Worm (Caenorhabditis elegans): Measurements from ENCODE around the gene F56D2.2.

The F56D2.2 gene

DNA sequence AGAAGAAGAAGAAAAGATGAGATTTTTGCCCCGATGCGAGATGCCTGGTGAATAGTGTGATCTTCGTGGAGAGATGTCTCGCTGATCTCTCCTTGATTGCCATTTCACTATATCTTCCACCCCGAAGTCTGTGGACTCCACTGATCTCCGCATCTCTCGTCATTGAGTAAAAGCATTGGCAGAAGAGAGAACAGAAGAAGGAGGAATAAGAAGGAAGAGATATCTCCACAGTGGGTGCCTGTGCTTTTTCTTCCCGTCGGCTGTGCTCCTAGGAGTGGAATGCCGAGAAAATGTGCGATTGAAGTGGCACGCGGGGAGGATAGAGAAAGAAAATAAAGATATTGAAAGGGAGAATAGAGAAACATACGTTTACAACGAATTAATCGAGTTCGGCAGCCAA, 23.4 kb upstream of the F56D2.2 start:
- TF ChIP-seq Y55F3AM.14 (GFP tag; optimal IDR thresholded peaks at IDR 0.05), result no peak
- TF ChIP-seq C34F6.9 (tag; optimal IDR thresholded peaks at IDR 0.05), result peak; percentile 19
- peak in 1 of 2 experiments; percentile 23 for TF ChIP-seq lsy-2 (tag; optimal IDR thresholded peaks at IDR 0.05)
- TF ChIP-seq ztf-4 (tag; optimal IDR thresholded peaks at IDR 0.05), result no peak
- peak; percentile 70 for TF ChIP-seq F13H6.1 (tag; optimal IDR thresholded peaks at IDR 0.05)
- peak; percentile 76 for TF ChIP-seq nhr-129 (tag; optimal IDR thresholded peaks at IDR 0.05)

DNA sequence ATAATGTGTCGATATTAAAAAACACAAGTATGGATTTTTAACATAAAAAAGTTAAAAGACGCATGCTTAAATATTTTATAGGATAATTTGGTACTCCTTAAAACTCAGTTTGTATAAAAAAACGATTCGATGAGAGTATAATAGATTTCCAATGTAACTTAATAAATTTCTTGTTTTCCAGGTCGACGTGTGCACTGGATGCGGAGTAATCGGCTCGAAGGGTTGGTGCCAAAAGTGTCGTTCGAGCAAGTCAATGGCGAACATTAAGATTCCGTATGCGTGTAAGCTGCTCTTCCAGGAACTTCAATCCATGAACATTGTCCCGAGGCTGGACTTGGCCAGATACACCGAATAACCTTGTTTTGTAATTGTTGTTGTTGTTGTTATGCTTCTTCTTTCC, 22.7 kb upstream of the F56D2.2 start:
- no peak for TF ChIP-seq ceh-16 (tag; optimal IDR thresholded peaks at IDR 0.05)
- TF ChIP-seq ZK546.5 (tag; optimal IDR thresholded peaks at IDR 0.05), result no peak
- TF ChIP-seq unc-55 (GFP tag; optimal IDR thresholded peaks at IDR 0.05), result no peak
- no peak for TF ChIP-seq nhr-6 (tag; optimal IDR thresholded peaks at IDR 0.05)
- TF ChIP-seq lin-39 (tag; optimal IDR thresholded peaks at IDR 0.05), result no peak
- no peak for TF ChIP-seq elt-3 (tag; optimal IDR thresholded peaks at IDR 0.05)
- TF ChIP-seq sem-4 (tag; optimal IDR thresholded peaks at IDR 0.05), result no peak
- TF ChIP-seq gmeb-1 (tag; optimal IDR thresholded peaks at IDR 0.05), result no peak
- no peak for TF ChIP-seq Y55F3AM.14 (GFP tag; optimal IDR thresholded peaks at IDR 0.05)
- TF ChIP-seq lin-11 (tag; optimal IDR thresholded peaks at IDR 0.05), result no peak
- TF ChIP-seq crh-2 (tag; optimal IDR thresholded peaks at IDR 0.05), result no peak
- TF ChIP-seq zag-1 (tag; optimal IDR thresholded peaks at IDR 0.05), result no peak
- TF ChIP-seq ztf-4 (tag; optimal IDR thresholded peaks at IDR 0.05), result no peak
- no peak for TF ChIP-seq C34F6.9 (tag; optimal IDR thresholded peaks at IDR 0.05)
- no peak for TF ChIP-seq R02D3.7 (tag; optimal IDR thresholded peaks at IDR 0.05)
- TF ChIP-seq snpc-4 (tag; optimal IDR thresholded peaks at IDR 0.05), result no peak
- no peak for TF ChIP-seq nhr-12 (tag; optimal IDR thresholded peaks at IDR 0.05)
- TF ChIP-seq aly-2 (tag; optimal IDR thresholded peaks at IDR 0.05), result no peak
- TF ChIP-seq unc-39 (tag; optimal IDR thresholded peaks at IDR 0.05), result no peak

DNA sequence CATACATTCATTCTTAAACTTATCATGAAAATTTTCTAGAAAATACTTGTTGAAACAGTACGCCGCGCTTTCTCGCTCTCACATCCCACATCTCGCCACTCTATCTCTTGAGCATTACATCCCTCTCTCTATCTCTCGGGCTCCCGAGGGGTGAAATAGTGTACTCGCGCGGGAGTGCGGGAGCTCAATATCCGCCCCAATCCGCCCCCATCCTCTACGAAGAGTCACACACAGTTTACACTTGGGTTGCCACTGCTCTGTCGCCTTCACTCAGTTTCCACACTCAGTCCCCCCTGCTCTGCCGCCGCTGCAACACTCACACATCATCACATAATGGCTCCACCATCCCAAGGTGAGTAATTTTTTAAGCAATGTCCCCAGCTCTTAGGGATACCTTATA, 22.3 kb upstream of the F56D2.2 start, which contains the start of gene mlc-3:
TSS of gene mlc-3 (plus strand) at position 227 of the 400 bp plus-strand sequence.
- TF ChIP-seq ZK546.5 (tag; optimal IDR thresholded peaks at IDR 0.05), result no peak
- peak; percentile 49 for TF ChIP-seq F13H6.1 (tag; optimal IDR thresholded peaks at IDR 0.05)
- peak; percentile 47 for TF ChIP-seq ama-1 (optimal IDR thresholded peaks at IDR 0.05)
- TF ChIP-seq R02D3.7 (tag; optimal IDR thresholded peaks at IDR 0.05), result no peak
- no peak for TF ChIP-seq C34F6.9 (tag; optimal IDR thresholded peaks at IDR 0.05)
- TF ChIP-seq zag-1 (tag; optimal IDR thresholded peaks at IDR 0.05), result no peak
- TF ChIP-seq sem-4 (tag; optimal IDR thresholded peaks at IDR 0.05), result no peak
- TF ChIP-seq ceh-82 (tag; optimal IDR thresholded peaks at IDR 0.05), result no peak
- TF ChIP-seq lin-39 (tag; optimal IDR thresholded peaks at IDR 0.05), result no peak
- no peak for TF ChIP-seq dmd-4 (tag; optimal IDR thresholded peaks at IDR 0.05)
- peak; percentile 25 for TF ChIP-seq nhr-129 (tag; optimal IDR thresholded peaks at IDR 0.05)
- no peak for TF ChIP-seq lin-11 (tag; optimal IDR thresholded peaks at IDR 0.05)
- no peak for TF ChIP-seq lin-13 (GFP tag; optimal IDR thresholded peaks at IDR 0.05)
- no peak for TF ChIP-seq peb-1 (tag; optimal IDR thresholded peaks at IDR 0.05)
- TF ChIP-seq gmeb-1 (tag; optimal IDR thresholded peaks at IDR 0.05), result no peak
- TF ChIP-seq aly-2 (tag; optimal IDR thresholded peaks at IDR 0.05), result no peak
- no peak for TF ChIP-seq nhr-25 (tag; optimal IDR thresholded peaks at IDR 0.05)
- no peak for TF ChIP-seq ztf-4 (tag; optimal IDR thresholded peaks at IDR 0.05)
- TF ChIP-seq sma-9 (GFP tag; optimal IDR thresholded peaks at IDR 0.05), result peak; percentile 20
- TF ChIP-seq sma-9 (tag; optimal IDR thresholded peaks at IDR 0.05), result no peak

DNA sequence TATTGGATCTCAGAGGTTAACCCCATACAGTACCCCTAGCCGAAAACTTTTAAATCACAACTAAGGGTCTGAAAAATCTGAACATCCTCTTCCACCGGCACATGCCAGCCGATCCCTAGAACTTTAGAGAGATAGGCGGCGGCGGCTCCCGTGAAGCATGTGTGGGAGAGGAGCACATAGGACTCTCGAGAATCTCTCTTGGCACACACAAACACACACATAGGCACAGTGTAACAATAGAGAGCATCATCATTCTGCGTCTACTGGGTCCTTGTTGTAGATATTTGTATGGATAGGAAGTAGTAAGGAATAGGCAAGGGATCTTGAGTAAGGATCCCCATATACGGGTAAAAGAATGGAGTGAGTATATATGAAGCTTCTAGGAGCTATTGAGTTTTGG, 21.4 kb upstream of the F56D2.2 start:
- peak; percentile 29 for TF ChIP-seq nhr-129 (tag; optimal IDR thresholded peaks at IDR 0.05)
- TF ChIP-seq lin-39 (tag; optimal IDR thresholded peaks at IDR 0.05), result no peak

DNA sequence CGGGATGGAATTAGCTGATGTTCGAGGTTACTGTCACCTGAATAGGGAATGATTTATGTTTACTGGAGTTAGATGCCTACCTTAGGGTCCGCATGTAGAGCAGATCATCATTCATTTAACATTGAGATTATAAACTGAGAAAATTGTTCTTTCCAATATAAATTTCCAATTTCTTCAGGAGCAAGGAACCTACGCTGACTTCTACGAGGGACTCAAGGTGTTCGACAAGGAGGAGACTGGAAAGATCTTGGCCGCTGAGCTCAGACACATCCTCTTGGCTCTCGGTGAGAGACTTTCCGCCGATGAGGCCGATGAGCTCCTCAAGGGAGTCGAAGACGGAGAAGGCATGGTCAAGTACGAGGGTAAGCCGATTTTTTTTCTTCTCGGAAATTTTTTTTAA, 20.6 kb upstream of the F56D2.2 start:
- TF ChIP-seq crh-2 (tag; optimal IDR thresholded peaks at IDR 0.05) (no peak), nhr-11 (tag; optimal IDR thresholded peaks at IDR 0.05) (no peak), sma-9 (GFP tag; optimal IDR thresholded peaks at IDR 0.05) (no peak), sma-9 (tag; optimal IDR thresholded peaks at IDR 0.05) (no peak), skn-1 (tag; optimal IDR thresholded peaks at IDR 0.05) (no peak), dmd-4 (tag; optimal IDR thresholded peaks at IDR 0.05) (no peak), mbf-1 (tag; optimal IDR thresholded peaks at IDR 0.05) (no peak), gmeb-1 (tag; optimal IDR thresholded peaks at IDR 0.05) (no peak), Y55F3AM.14 (GFP tag; optimal IDR thresholded peaks at IDR 0.05) (no peak), nhr-23 (tag; optimal IDR thresholded peaks at IDR 0.05) (no peak), sma-3 (GFP tag; optimal IDR thresholded peaks at IDR 0.05) (no peak), lin-11 (tag; optimal IDR thresholded peaks at IDR 0.05) (no peak), unc-55 (GFP tag; optimal IDR thresholded peaks at IDR 0.05) (no peak), nhr-25 (tag; optimal IDR thresholded peaks at IDR 0.05) (no peak), F13H6.1 (tag; optimal IDR thresholded peaks at IDR 0.05) (no peak), alr-1 (tag; optimal IDR thresholded peaks at IDR 0.05) (no peak)

Data from whole organism, L2 larva.